Worm (Caenorhabditis elegans) whole organism, L4 larva: ENCODE measurements around the gene unc-71.

ENCODE experiments used
- F10B5.3 ChIP-seq: sonication (generic microtip); optimal IDR thresholded peaks from 2 replicates; lab custom pipeline; 2016; ENCODE audit warnings: mild to moderate bottlenecking, missing genetic modification characterization, missing compliant biosample characterization
- R02D3.7 ChIP-seq: fragments of 150-350 bp; sonication (generic microtip); optimal IDR thresholded peaks from 3 replicates; lab custom pipeline; 2014; ENCODE audit warnings: missing biosample characterization, missing genetic modification characterization
- T20F7.1 ChIP-seq: fragments of 200-800 bp; sonication (Bioruptor generic); optimal IDR thresholded peaks from 2 replicates; lab custom pipeline; 2018; ENCODE audit warnings: mild to moderate bottlenecking, missing genetic modification characterization, missing compliant biosample characterization
- Y75B8A.6 ChIP-seq: fragments of 200-800 bp; sonication (Bioruptor generic); IDR thresholded peaks from 2 replicates; pipeline ENCODE4 v1.3.6; 2022; ENCODE audit warnings: missing genetic modification reagents, missing genetic modification characterization, missing compliant biosample characterization
- ceh-62 ChIP-seq: sonication (generic microtip); optimal IDR thresholded peaks from 2 replicates; lab custom pipeline; 2017; ENCODE audit warnings: missing biosample characterization, missing genetic modification characterization
- dmd-6 ChIP-seq: fragments of 200-800 bp; sonication (Bioruptor generic); IDR thresholded peaks from 2 replicates; pipeline ENCODE4 v1.3.6; 2022; ENCODE audit warnings: missing genetic modification reagents, missing genetic modification characterization, missing compliant biosample characterization
- dve-1 ChIP-seq: sonication (generic microtip); optimal IDR thresholded peaks from 2 replicates; lab custom pipeline; 2017; ENCODE audit warnings: antibody characterized with exemption, mild to moderate bottlenecking, missing genetic modification characterization, missing compliant biosample characterization; ENCODE audit not compliant: insufficient read depth
- fos-1 ChIP-seq: fragments of 150-350 bp; optimal IDR thresholded peaks from 2 replicates; lab custom pipeline; 2014; ENCODE audit warnings: missing biosample characterization, missing genetic modification characterization
- hif-1 ChIP-seq, 2 experiments: sonication (generic microtip); optimal IDR thresholded peaks; 2 replicates each; lab custom pipeline; 2016 to 2017; ENCODE audit warnings: missing compliant biosample characterization in 2 of 2, missing genetic modification characterization in 2 of 2, missing genetic modification reagents in 2 of 2, missing genotype in 2 of 2, mild to moderate bottlenecking in 1 of 2
- hlh-11 ChIP-seq: fragments of 200-800 bp; sonication (Bioruptor generic); optimal IDR thresholded peaks from 2 replicates; lab custom pipeline; 2018; ENCODE audit warnings: mild to moderate bottlenecking, missing genetic modification characterization, missing compliant biosample characterization
- hlh-30 ChIP-seq: sonication (generic microtip); optimal IDR thresholded peaks from 2 replicates; lab custom pipeline; 2017; ENCODE audit warnings: antibody characterized with exemption, mild to moderate bottlenecking, missing genetic modification characterization, missing compliant biosample characterization; ENCODE audit not compliant: insufficient read depth
- madf-5 ChIP-seq, 2 experiments: fragments of 200-800 bp; sonication (Bioruptor generic); IDR thresholded peaks; 2 replicates each; pipeline ENCODE4 v1.3.6; 2022; ENCODE audit warnings: missing compliant biosample characterization in 2 of 2, missing genetic modification characterization in 2 of 2
- mdl-1 ChIP-seq, 2 experiments: fragments of 150-350 bp in 1 of 2; sonication (generic microtip) in 1 of 2; optimal IDR thresholded peaks; 2 replicates each; lab custom pipeline; 2014 to 2017; ENCODE audit warnings: missing biosample characterization in 2 of 2, missing genetic modification characterization in 2 of 2
- mep-1 ChIP-seq: fragments of 150-350 bp; sonication (generic microtip); optimal IDR thresholded peaks from 3 replicates; lab custom pipeline; 2014; ENCODE audit warnings: missing biosample characterization, missing genetic modification characterization
- mes-2 ChIP-seq: sonication (generic microtip); optimal IDR thresholded peaks from 2 replicates; lab custom pipeline; 2016; ENCODE audit warnings: missing genotype, mild to moderate bottlenecking, missing genetic modification characterization, missing compliant biosample characterization; ENCODE audit not compliant: poor library complexity, severe bottlenecking
- nhr-28 ChIP-seq: fragments of 150-350 bp; optimal IDR thresholded peaks from 2 replicates; lab custom pipeline; 2014; ENCODE audit warnings: missing biosample characterization, missing genetic modification characterization
- nhr-42 ChIP-seq: fragments of 200-800 bp; sonication (Bioruptor generic); IDR thresholded peaks from 2 replicates; pipeline ENCODE4 v1.3.6; 2022; ENCODE audit warnings: missing genetic modification characterization, missing compliant biosample characterization
- nhr-76 ChIP-seq: fragments of 150-350 bp; optimal IDR thresholded peaks from 2 replicates; lab custom pipeline; 2014; ENCODE audit warnings: missing biosample characterization, missing genetic modification characterization
- nhr-77 ChIP-seq: fragments of 150-350 bp; optimal IDR thresholded peaks from 2 replicates; lab custom pipeline; 2014; ENCODE audit warnings: missing biosample characterization, missing genetic modification characterization
- php-3 ChIP-seq: fragments of 200-800 bp; sonication (Bioruptor generic); IDR thresholded peaks from 2 replicates; pipeline ENCODE4 v1.3.6; 2022; ENCODE audit warnings: missing genetic modification reagents, missing genetic modification characterization, missing compliant biosample characterization
- pqm-1 ChIP-seq: sonication (generic microtip); optimal IDR thresholded peaks from 2 replicates; lab custom pipeline; 2017; ENCODE audit warnings: missing biosample characterization, missing genetic modification characterization
- sdz-12 ChIP-seq: fragments of 200-800 bp; sonication (Bioruptor generic); optimal IDR thresholded peaks from 2 replicates; lab custom pipeline; 2018; ENCODE audit warnings: mild to moderate bottlenecking, missing genetic modification characterization, missing compliant biosample characterization
- set-16 ChIP-seq: fragments of 200-800 bp; sonication (Bioruptor generic); IDR thresholded peaks from 2 replicates; pipeline ENCODE4 v1.3.6; 2022; ENCODE audit warnings: missing genetic modification reagents, missing genetic modification characterization, missing compliant biosample characterization
- snpc-4 ChIP-seq: fragments of 150-350 bp; optimal IDR thresholded peaks from 2 replicates; lab custom pipeline; 2014; ENCODE audit warnings: missing biosample characterization, missing genetic modification characterization
- unc-130 ChIP-seq: sonication (generic microtip); optimal IDR thresholded peaks from 2 replicates; lab custom pipeline; 2016; ENCODE audit warnings: missing genetic modification reagents, missing genetic modification characterization, missing compliant biosample characterization
- zag-1 ChIP-seq: fragments of 150-350 bp; optimal IDR thresholded peaks from 2 replicates; lab custom pipeline; 2014; ENCODE audit warnings: missing biosample characterization, missing genetic modification characterization
- zfp-3 ChIP-seq: fragments of 200-800 bp; sonication (Bioruptor generic); conservative IDR thresholded peaks from 2 replicates; pipeline ENCODE4 v1.3.6; 2022; ENCODE audit warnings: missing genetic modification reagents, missing genetic modification characterization, missing compliant biosample characterization
- ztf-7 ChIP-seq: fragments of 150-350 bp; optimal IDR thresholded peaks from 2 replicates; lab custom pipeline; 2014; ENCODE audit warnings: missing biosample characterization, missing genetic modification characterization

Gene unc-71

ce11 chrIII:12838913-12839366 is 52.6 kb downstream of the unc-71 start, which contains the start of gene Y37D8A.4 (continued):
- peak; percentile 86 to 92 for TF ChIP-seq mdl-1 (tag; optimal IDR thresholded peaks at IDR 0.05; lab: Kevin White, UChicago)
- peak in 1 of 2 experiments; percentile 42 for TF ChIP-seq hif-1 (tag; optimal IDR thresholded peaks at IDR 0.05; lab: Kevin White, UChicago)
- TF ChIP-seq dve-1 (tag; lab: Kevin White, UChicago), result peak; percentile 74
- no peak for TF ChIP-seq ceh-62 (tag; lab: Kevin White, UChicago)

ce11 chrIII:12838299-12838698 is 53.2 kb downstream of the unc-71 start:
- no peak for TF ChIP-seq nhr-77 (tag; lab: Kevin White, UChicago)
- TF ChIP-seq mes-2 (tag; lab: Kevin White, UChicago), result peak; percentile 7
- TF ChIP-seq zag-1, result no peak
- no peak for TF ChIP-seq php-3 (GFP tag; lab: Robert Waterston, UW)
- TF ChIP-seq set-16 (GFP tag; lab: Robert Waterston, UW), result no peak
- no peak for TF ChIP-seq snpc-4 (tag; lab: Kevin White, UChicago)

ce11 chrIII:12836742-12837285 is 54.7 kb downstream of the unc-71 start:
- TF ChIP-seq sdz-12 (GFP tag; lab: Kevin White, UChicago) (no peak), F10B5.3 (tag; lab: Kevin White, UChicago) (no peak), zfp-3 (GFP tag; lab: Robert Waterston, UW) (no peak), madf-5 (GFP tag; IDR thresholded peaks at IDR 0.05; lab: Robert Waterston, UW) (no peak), fos-1 (tag; lab: Kevin White, UChicago) (no peak), ztf-7 (tag; lab: Kevin White, UChicago) (no peak), nhr-76 (tag; lab: Kevin White, UChicago) (no peak), R02D3.7 (tag; lab: Kevin White, UChicago) (no peak), unc-130 (GFP tag; lab: Kevin White, UChicago) (no peak), dmd-6 (GFP tag; lab: Robert Waterston, UW) (no peak), T20F7.1 (GFP tag; lab: Kevin White, UChicago) (no peak)

- no peak for TF ChIP-seq Y75B8A.6
- peak; percentile 66 for TF ChIP-seq dve-1 (tag; lab: Kevin White, UChicago)
- TF ChIP-seq nhr-28 (tag; lab: Kevin White, UChicago), result peak; percentile 62
- TF ChIP-seq mes-2 (tag; lab: Kevin White, UChicago), result peak; percentile 5
- no peak for TF ChIP-seq pqm-1 (tag; lab: Kevin White, UChicago)
- TF ChIP-seq dmd-6 (GFP tag; lab: Robert Waterston, UW), result peak; percentile 83
- no peak for TF ChIP-seq unc-130 (GFP tag; lab: Kevin White, UChicago)
- TF ChIP-seq hlh-30, result peak; percentile 7
- 0 out of 2 replicates have a peak, but pooled peaks have one; percentile 17 for TF ChIP-seq nhr-42 (GFP tag; lab: Robert Waterston, UW)
- TF ChIP-seq hlh-11 (tag; lab: Kevin White, UChicago), result peak; percentile 53
These were observed 58.5 kb downstream of the unc-71 start for ce11 chrIII:12833079-12833478.

- no peak for TF ChIP-seq mep-1 (tag; lab: Kevin White, UChicago)
- peak; percentile 23 for TF ChIP-seq dve-1 (tag; lab: Kevin White, UChicago)
- peak; percentile 80 for TF ChIP-seq nhr-28 (tag; lab: Kevin White, UChicago)
- TF ChIP-seq dmd-6 (GFP tag; lab: Robert Waterston, UW), result peak; percentile 38; the same call in 1 of the 2 replicates
- no peak for TF ChIP-seq php-3 (GFP tag; lab: Robert Waterston, UW)
- peak; percentile 1 for TF ChIP-seq pqm-1 (tag; lab: Kevin White, UChicago)
- TF ChIP-seq, all 104 proteins: peak for 4
These were observed 59.8 kb downstream of the unc-71 start for ce11 chrIII:12831696-12832095.
